Worm (Caenorhabditis elegans) whole organism, L4 larva: ENCODE measurements around the gene erfa-3.

ENCODE experiments used
- F37D6.2 ChIP-seq: sonication (generic microtip); optimal IDR thresholded peaks from 2 replicates; lab custom pipeline; 2016; ENCODE audit warnings: mild to moderate bottlenecking, missing genetic modification characterization, missing compliant biosample characterization
- ZK337.2 ChIP-seq: fragments of 200-800 bp; sonication (Bioruptor generic); IDR thresholded peaks from 2 replicates; pipeline ENCODE4 v1.3.6; 2022; ENCODE audit warnings: missing genetic modification reagents, missing genetic modification characterization, missing compliant biosample characterization
- ZK546.5 ChIP-seq, 2 experiments: sonication (generic microtip); optimal IDR thresholded peaks; 2 replicates each; lab custom pipeline; 2017; ENCODE audit warnings: missing biosample characterization in 2 of 2, missing genetic modification characterization in 2 of 2
- aha-1 ChIP-seq: fragments of 150-350 bp; peaks from one replicate; lab custom pipeline; 2014; ENCODE audit warnings: missing biosample characterization, missing genetic modification characterization
- ama-1 ChIP-seq: fragments of 150-350 bp; optimal IDR thresholded peaks from 2 replicates; lab custom pipeline; 2014; ENCODE audit warnings: inconsistent platforms, mixed read lengths
- arid-1 ChIP-seq: fragments of 200-800 bp; sonication (Bioruptor generic); conservative IDR thresholded peaks from 2 replicates; pipeline ENCODE4 v1.3.6; 2022; ENCODE audit warnings: missing genetic modification reagents, missing genetic modification characterization, missing compliant biosample characterization
- attf-4 ChIP-seq: sonication (generic microtip); optimal IDR thresholded peaks from 3 replicates; lab custom pipeline; 2017; ENCODE audit warnings: missing biosample characterization, missing genetic modification characterization
- ceh-28 ChIP-seq: fragments of 150-350 bp; optimal IDR thresholded peaks from 2 replicates; lab custom pipeline; 2014; ENCODE audit warnings: missing biosample characterization, missing genetic modification reagents, missing genetic modification characterization
- ceh-44 ChIP-seq: fragments of 200-800 bp; sonication (Bioruptor generic); IDR thresholded peaks from 2 replicates; pipeline ENCODE4 v1.3.6; 2022; ENCODE audit warnings: missing genetic modification reagents, missing genetic modification characterization, missing compliant biosample characterization
- ceh-62 ChIP-seq: sonication (generic microtip); optimal IDR thresholded peaks from 2 replicates; lab custom pipeline; 2017; ENCODE audit warnings: missing biosample characterization, missing genetic modification characterization
- daf-12 ChIP-seq: fragments of 150-350 bp; optimal IDR thresholded peaks from 2 replicates; lab custom pipeline; 2014; ENCODE audit warnings: missing biosample characterization, missing genetic modification reagents, missing genetic modification characterization
- daf-16 ChIP-seq, 3 experiments: sonication (generic microtip); optimal IDR thresholded peaks; 2 replicates each; lab custom pipeline; 2016 to 2017; ENCODE audit warnings: missing genetic modification characterization in 3 of 3, missing genetic modification reagents in 3 of 3, mild to moderate bottlenecking in 2 of 3, missing compliant biosample characterization in 2 of 3, missing biosample characterization in 1 of 3, moderate library complexity in 1 of 3
- daf-19 ChIP-seq: fragments of 200-800 bp; sonication (Bioruptor generic); conservative IDR thresholded peaks from 2 replicates; pipeline ENCODE4 v1.3.6; 2022; ENCODE audit warnings: missing genetic modification characterization, missing compliant biosample characterization
- daf-8 ChIP-seq: fragments of 200-800 bp; sonication (Bioruptor generic); IDR thresholded peaks from 2 replicates; pipeline ENCODE4 v1.3.6; 2022; ENCODE audit warnings: missing genetic modification characterization, missing compliant biosample characterization
- egl-27 ChIP-seq: sonication (generic microtip); optimal IDR thresholded peaks from 3 replicates; lab custom pipeline; 2017; ENCODE audit warnings: missing biosample characterization, missing genetic modification reagents, missing genetic modification characterization
- egl-43 ChIP-seq: fragments of 200-800 bp; sonication (Bioruptor generic); IDR thresholded peaks from 2 replicates; pipeline ENCODE4 v1.3.6; 2022; ENCODE audit warnings: missing genetic modification reagents, missing genetic modification characterization, missing compliant biosample characterization
- hif-1 ChIP-seq, 2 experiments: sonication (generic microtip); optimal IDR thresholded peaks; 2 replicates each; lab custom pipeline; 2016 to 2017; ENCODE audit warnings: missing compliant biosample characterization in 2 of 2, missing genetic modification characterization in 2 of 2, missing genetic modification reagents in 2 of 2, missing genotype in 2 of 2, mild to moderate bottlenecking in 1 of 2
- jun-1 ChIP-seq: fragments of 150-350 bp; optimal IDR thresholded peaks from 2 replicates; lab custom pipeline; 2014; ENCODE audit warnings: missing biosample characterization, missing genetic modification reagents, missing genetic modification characterization
- lin-13 ChIP-seq: fragments of 150-350 bp; optimal IDR thresholded peaks from 2 replicates; lab custom pipeline; 2014; ENCODE audit warnings: missing biosample characterization, missing genetic modification reagents, missing genetic modification characterization
- lin-15B ChIP-seq: fragments of 150-350 bp; sonication (generic microtip); optimal IDR thresholded peaks from 3 replicates; lab custom pipeline; 2014; ENCODE audit warnings: missing biosample characterization, missing genetic modification characterization
- lir-3 ChIP-seq: sonication (generic microtip); optimal IDR thresholded peaks from 2 replicates; lab custom pipeline; 2016; ENCODE audit warnings: mild to moderate bottlenecking, missing genetic modification characterization, missing compliant biosample characterization
- madf-5 ChIP-seq, 2 experiments: fragments of 200-800 bp; sonication (Bioruptor generic); IDR thresholded peaks; 2 replicates each; pipeline ENCODE4 v1.3.6; 2022; ENCODE audit warnings: missing compliant biosample characterization in 2 of 2, missing genetic modification characterization in 2 of 2
- madf-9 ChIP-seq: fragments of 200-800 bp; sonication (Bioruptor generic); conservative IDR thresholded peaks from 2 replicates; pipeline ENCODE4 v1.3.6; 2022; ENCODE audit warnings: missing genetic modification reagents, missing genetic modification characterization, missing compliant biosample characterization
- mes-2 ChIP-seq: sonication (generic microtip); optimal IDR thresholded peaks from 2 replicates; lab custom pipeline; 2016; ENCODE audit warnings: missing genotype, mild to moderate bottlenecking, missing genetic modification characterization, missing compliant biosample characterization; ENCODE audit not compliant: poor library complexity, severe bottlenecking
- mxl-3 ChIP-seq: fragments of 200-800 bp; sonication (Bioruptor generic); optimal IDR thresholded peaks from 2 replicates; lab custom pipeline; 2018; ENCODE audit warnings: mild to moderate bottlenecking, missing genetic modification characterization, missing compliant biosample characterization
- nhr-10 ChIP-seq: fragments of 150-350 bp; optimal IDR thresholded peaks from 2 replicates; lab custom pipeline; 2014; ENCODE audit warnings: missing biosample characterization, missing genetic modification characterization
- nhr-102 ChIP-seq: sonication (generic microtip); optimal IDR thresholded peaks from 2 replicates; lab custom pipeline; 2016; ENCODE audit warnings: mild to moderate bottlenecking, missing genetic modification characterization, moderate library complexity, missing compliant biosample characterization
- nhr-11 ChIP-seq: fragments of 150-350 bp; optimal IDR thresholded peaks from 2 replicates; lab custom pipeline; 2014; ENCODE audit warnings: missing biosample characterization, missing genetic modification characterization
- nhr-237 ChIP-seq: sonication (generic microtip); optimal IDR thresholded peaks from 2 replicates; lab custom pipeline; 2017; ENCODE audit warnings: missing biosample characterization, missing genetic modification characterization
- nhr-42 ChIP-seq: fragments of 200-800 bp; sonication (Bioruptor generic); IDR thresholded peaks from 2 replicates; pipeline ENCODE4 v1.3.6; 2022; ENCODE audit warnings: missing genetic modification characterization, missing compliant biosample characterization
- nhr-48 ChIP-seq: sonication (generic microtip); optimal IDR thresholded peaks from 2 replicates; lab custom pipeline; 2016; ENCODE audit warnings: mild to moderate bottlenecking, missing genetic modification characterization, missing compliant biosample characterization
- nhr-6 ChIP-seq: fragments of 150-350 bp; optimal IDR thresholded peaks from 2 replicates; lab custom pipeline; 2014; ENCODE audit warnings: missing biosample characterization, missing genetic modification characterization
- pha-4 ChIP-seq, 2 experiments: fragments of 150-350 bp in 1 of 2; fragments of 200-800 bp in 1 of 2; sonication (Bioruptor generic) in 1 of 2; IDR thresholded peaks in 1 of 2; optimal IDR thresholded peaks in 1 of 2; 2 replicates each; pipeline versions ENCODE4 v1.3.6 to Lab custom; 2014 to 2022; ENCODE audit warnings: missing genetic modification characterization in 2 of 2, missing genetic modification reagents in 2 of 2, missing biosample characterization in 1 of 2, missing compliant biosample characterization in 1 of 2
- skn-1 ChIP-seq: fragments of 150-350 bp; optimal IDR thresholded peaks from 2 replicates; lab custom pipeline; 2014; ENCODE audit warnings: missing biosample characterization, missing genetic modification characterization
- snpc-1.2 ChIP-seq: fragments of 200-800 bp; sonication (Bioruptor generic); IDR thresholded peaks from 2 replicates; pipeline ENCODE4 v1.3.6; 2022; ENCODE audit warnings: missing genetic modification reagents, missing genetic modification characterization, missing compliant biosample characterization
- spr-3 ChIP-seq: fragments of 200-800 bp; sonication (Bioruptor generic); optimal IDR thresholded peaks from 2 replicates; lab custom pipeline; 2018; ENCODE audit warnings: mild to moderate bottlenecking, missing genetic modification characterization, missing compliant biosample characterization
- tra-1 ChIP-seq: fragments of 200-800 bp; sonication (Bioruptor generic); IDR thresholded peaks from 2 replicates; pipeline ENCODE4 v1.3.6; 2022; ENCODE audit warnings: missing genetic modification reagents, missing genetic modification characterization, missing compliant biosample characterization
- unc-39 ChIP-seq: sonication (generic microtip); optimal IDR thresholded peaks from 2 replicates; lab custom pipeline; 2017; ENCODE audit warnings: missing biosample characterization, missing genetic modification characterization
- unc-62 ChIP-seq, 3 experiments: fragments of 150-350 bp in 1 of 3; sonication (generic microtip); optimal IDR thresholded peaks in 2 of 3; peaks in 1 of 3; 1 replicate in 1 of 3; 2 replicates in 2 of 3; lab custom pipeline; 2014 to 2017; ENCODE audit warnings: missing biosample characterization in 3 of 3, missing genetic modification characterization in 3 of 3, missing genetic modification reagents in 3 of 3, missing genotype in 1 of 3
- vab-7 ChIP-seq: fragments of 200-800 bp; sonication (Bioruptor generic); IDR thresholded peaks from 2 replicates; pipeline ENCODE4 v1.3.6; 2022; ENCODE audit warnings: missing genetic modification reagents, missing genetic modification characterization, missing compliant biosample characterization
- zfp-2 ChIP-seq: sonication (generic microtip); optimal IDR thresholded peaks from 2 replicates; lab custom pipeline; 2016; ENCODE audit warnings: mild to moderate bottlenecking, missing genetic modification characterization, missing compliant biosample characterization
- zip-11 ChIP-seq: fragments of 200-800 bp; sonication (Bioruptor generic); IDR thresholded peaks from 2 replicates; pipeline ENCODE4 v1.3.6; 2022; ENCODE audit warnings: missing genetic modification characterization, missing compliant biosample characterization
- zip-2 ChIP-seq: fragments of 150-350 bp; optimal IDR thresholded peaks from 2 replicates; lab custom pipeline; 2014; ENCODE audit warnings: missing biosample characterization, missing genetic modification characterization
- ztf-11 ChIP-seq: fragments of 150-350 bp; optimal IDR thresholded peaks from 2 replicates; lab custom pipeline; 2014; ENCODE audit warnings: missing biosample characterization, missing genetic modification characterization
- ztf-7 ChIP-seq: fragments of 150-350 bp; optimal IDR thresholded peaks from 2 replicates; lab custom pipeline; 2014; ENCODE audit warnings: missing biosample characterization, missing genetic modification characterization

erfa-3 gene

ce11 chrV:11113041-11113574, at the start of gene erfa-3 (continued):
- TF ChIP-seq ceh-62 (tag; lab: Kevin White, UChicago), result no peak
- TF ChIP-seq F37D6.2 (tag; lab: Kevin White, UChicago), result no peak
- TF ChIP-seq nhr-237 (tag; lab: Kevin White, UChicago), result no peak
- no peak for TF ChIP-seq madf-9 (GFP tag; lab: Robert Waterston, UW)

ce11 chrV:11161791-11162190, 48.9 kb upstream of the erfa-3 start, which contains the start of gene srg-41:
Gene srg-41, minus strand, starts transcription at chrV:11161891.
- no peak for TF ChIP-seq attf-4 (tag; lab: Kevin White, UChicago)
- no peak for TF ChIP-seq ztf-7 (tag; lab: Kevin White, UChicago)
- no peak for TF ChIP-seq jun-1 (tag; lab: Kevin White, UChicago)
- no peak for TF ChIP-seq nhr-11 (tag; lab: Kevin White, UChicago)
- TF ChIP-seq ztf-11, result no peak
- no peak for TF ChIP-seq zip-2 (tag; lab: Kevin White, UChicago)
- no peak for TF ChIP-seq vab-7 (GFP tag; lab: Robert Waterston, UW)
- no peak for TF ChIP-seq ZK546.5 (tag; optimal IDR thresholded peaks at IDR 0.05; lab: Kevin White, UChicago)
- no peak for TF ChIP-seq snpc-1.2 (GFP tag; lab: Robert Waterston, UW)
- no peak for TF ChIP-seq ceh-62 (tag; lab: Kevin White, UChicago)
- TF ChIP-seq ama-1 (lab: Kevin White, UChicago), result no peak
- TF ChIP-seq tra-1 (GFP tag; lab: Robert Waterston, UW), result no peak
- no peak for TF ChIP-seq mes-2 (tag; lab: Kevin White, UChicago)
- no peak for TF ChIP-seq ceh-44 (GFP tag; lab: Robert Waterston, UW)
- no peak for TF ChIP-seq pha-4 (GFP tag; IDR thresholded peaks at IDR 0.05; lab: Robert Waterston, UW)
- TF ChIP-seq pha-4 (tag; optimal IDR thresholded peaks at IDR 0.05; lab: Kevin White, UChicago), result no peak
- no peak for TF ChIP-seq zip-11 (GFP tag; lab: Robert Waterston, UW)
- no peak for TF ChIP-seq madf-9 (GFP tag; lab: Robert Waterston, UW)

ce11 chrV:11157947-11158346, 45.1 kb upstream of the erfa-3 start, which contains the start of gene srg-42:
Gene srg-42, minus strand, starts transcription at chrV:11158047.
- TF ChIP-seq unc-39, result no peak
- TF ChIP-seq mxl-3 (GFP tag; lab: Kevin White, UChicago), result no peak
- no peak for TF ChIP-seq lir-3
- TF ChIP-seq daf-19 (GFP tag; lab: Robert Waterston, UW), result no peak
- TF ChIP-seq nhr-48, result no peak
- no peak for TF ChIP-seq ceh-44 (GFP tag; lab: Robert Waterston, UW)
- TF ChIP-seq ZK337.2 (GFP tag; lab: Robert Waterston, UW), result no peak
- no peak for TF ChIP-seq zfp-2 (tag; lab: Kevin White, UChicago)
- TF ChIP-seq egl-43, result no peak
- no peak for TF ChIP-seq ZK546.5 (tag; optimal IDR thresholded peaks at IDR 0.05; lab: Kevin White, UChicago)
- TF ChIP-seq madf-5 (GFP tag; IDR thresholded peaks at IDR 0.05; lab: Robert Waterston, UW), result no peak
- TF ChIP-seq skn-1 (tag; lab: Kevin White, UChicago), result no peak
- no peak for TF ChIP-seq arid-1 (GFP tag; lab: Robert Waterston, UW)
- TF ChIP-seq nhr-10 (tag; lab: Kevin White, UChicago), result no peak
- no peak for TF ChIP-seq ztf-7 (tag; lab: Kevin White, UChicago)
- TF ChIP-seq daf-8, result no peak
- TF ChIP-seq mes-2 (tag; lab: Kevin White, UChicago), result no peak
- TF ChIP-seq nhr-102 (tag; lab: Kevin White, UChicago), result no peak
- TF ChIP-seq nhr-6, result no peak

ce11 chrV:11156589-11156988, 43.7 kb upstream of the erfa-3 start:
- TF ChIP-seq unc-62 (GFP tag; optimal IDR thresholded peaks at IDR 0.05 in 1 of 2; lab: Kevin White, UChicago) (no peak), unc-62 (tag; optimal IDR thresholded peaks at IDR 0.05; lab: Kevin White, UChicago) (no peak), egl-27 (tag; lab: Kevin White, UChicago) (no peak), daf-8 (no peak), spr-3 (GFP tag; lab: Kevin White, UChicago) (no peak), hif-1 (tag; optimal IDR thresholded peaks at IDR 0.05; lab: Kevin White, UChicago) (no peak), daf-12 (no peak), aha-1 (no peak), F37D6.2 (tag; lab: Kevin White, UChicago) (no peak), daf-16 (GFP tag; optimal IDR thresholded peaks at IDR 0.05; lab: Kevin White, UChicago) (no peak), daf-16 (tag; optimal IDR thresholded peaks at IDR 0.05; lab: Kevin White, UChicago) (no peak), vab-7 (GFP tag; lab: Robert Waterston, UW) (no peak), lin-15B (no peak), ceh-28 (no peak), nhr-42 (GFP tag; lab: Robert Waterston, UW) (no peak), lin-13 (no peak), ztf-7 (tag; lab: Kevin White, UChicago) (no peak)
